Worm (Caenorhabditis elegans) whole organism, L4 larva: ENCODE measurements around the gene F38E9.1.

Source experiments
- ces-1 ChIP-seq: fragments of 150-350 bp; sonication (generic microtip); optimal IDR thresholded peaks from 4 replicates; lab custom pipeline; 2014; ENCODE audit warnings: missing biosample characterization, missing genetic modification reagents, missing genetic modification characterization
- hlh-30 ChIP-seq: sonication (generic microtip); optimal IDR thresholded peaks from 2 replicates; lab custom pipeline; 2017; ENCODE audit warnings: antibody characterized with exemption, mild to moderate bottlenecking, missing genetic modification characterization, missing compliant biosample characterization; ENCODE audit not compliant: insufficient read depth
- jun-1 ChIP-seq: fragments of 150-350 bp; optimal IDR thresholded peaks from 2 replicates; lab custom pipeline; 2014; ENCODE audit warnings: missing biosample characterization, missing genetic modification reagents, missing genetic modification characterization
- lin-1 ChIP-seq: fragments of 200-800 bp; sonication (Bioruptor generic); IDR thresholded peaks from 2 replicates; pipeline ENCODE4 v1.3.6; 2022; ENCODE audit warnings: missing genetic modification reagents, missing genetic modification characterization, missing compliant biosample characterization
- lin-13 ChIP-seq: fragments of 150-350 bp; optimal IDR thresholded peaks from 2 replicates; lab custom pipeline; 2014; ENCODE audit warnings: missing biosample characterization, missing genetic modification reagents, missing genetic modification characterization
- nhr-76 ChIP-seq: fragments of 150-350 bp; optimal IDR thresholded peaks from 2 replicates; lab custom pipeline; 2014; ENCODE audit warnings: missing biosample characterization, missing genetic modification characterization
- pha-4 ChIP-seq, 2 experiments: fragments of 150-350 bp in 1 of 2; fragments of 200-800 bp in 1 of 2; sonication (Bioruptor generic) in 1 of 2; IDR thresholded peaks in 1 of 2; optimal IDR thresholded peaks in 1 of 2; 2 replicates each; pipeline versions ENCODE4 v1.3.6 to Lab custom; 2014 to 2022; ENCODE audit warnings: missing genetic modification characterization in 2 of 2, missing genetic modification reagents in 2 of 2, missing biosample characterization in 1 of 2, missing compliant biosample characterization in 1 of 2
- php-3 ChIP-seq: fragments of 200-800 bp; sonication (Bioruptor generic); IDR thresholded peaks from 2 replicates; pipeline ENCODE4 v1.3.6; 2022; ENCODE audit warnings: missing genetic modification reagents, missing genetic modification characterization, missing compliant biosample characterization
- zfp-3 ChIP-seq: fragments of 200-800 bp; sonication (Bioruptor generic); conservative IDR thresholded peaks from 2 replicates; pipeline ENCODE4 v1.3.6; 2022; ENCODE audit warnings: missing genetic modification reagents, missing genetic modification characterization, missing compliant biosample characterization
- ztf-7 ChIP-seq: fragments of 150-350 bp; optimal IDR thresholded peaks from 2 replicates; lab custom pipeline; 2014; ENCODE audit warnings: missing biosample characterization, missing genetic modification characterization

DNA sequence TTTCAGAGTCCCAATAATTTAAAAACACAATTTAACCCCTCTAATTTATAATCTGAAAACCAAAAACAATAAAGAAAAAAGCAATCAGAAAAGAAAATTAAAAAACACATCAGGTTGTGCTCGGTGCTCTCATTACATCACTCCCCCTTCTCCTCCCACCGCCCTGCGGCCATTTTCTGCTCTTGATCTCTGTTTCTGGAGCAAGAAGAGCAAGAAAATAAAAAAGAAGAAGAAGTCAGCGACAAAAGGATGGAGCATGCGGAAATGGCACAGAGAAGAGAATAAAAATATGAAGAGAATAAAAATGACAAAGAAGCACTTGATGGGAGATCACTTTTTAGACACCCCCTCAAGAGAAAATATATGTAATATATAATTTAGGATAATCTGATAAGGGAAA lies 13.8 kb downstream of the F38E9.1 start:
- TF ChIP-seq jun-1 (no peak), lin-1 (GFP tag; lab: Robert Waterston, UW) (no peak), zfp-3 (GFP tag; lab: Robert Waterston, UW) (no peak), php-3 (GFP tag; lab: Robert Waterston, UW) (no peak), pha-4 (GFP tag; IDR thresholded peaks at IDR 0.05; lab: Robert Waterston, UW) (no peak), pha-4 (tag; optimal IDR thresholded peaks at IDR 0.05; lab: Kevin White, UChicago) (no peak), ztf-7 (tag; lab: Kevin White, UChicago) (no peak), nhr-76 (tag; lab: Kevin White, UChicago) (no peak), ces-1 (GFP tag; lab: Kevin White, UChicago) (no peak), lin-13 (no peak), hlh-30 (no peak)
